Worm (Caenorhabditis elegans) whole organism, early embryonic: ENCODE measurements around the gene nuo-1.
A peak's percentile ranks its signal among the peaks of the same experiment; 100 is the strongest.

Experiments
- B0310.2 ChIP-seq: sonication (generic microtip); optimal IDR thresholded peaks from 2 replicates; lab custom pipeline; 2016; ENCODE audit warnings: mild to moderate bottlenecking, missing genetic modification characterization, missing compliant biosample characterization
- F13C5.2 ChIP-seq: sonication (generic microtip); optimal IDR thresholded peaks from 2 replicates; lab custom pipeline; 2017; ENCODE audit warnings: mild to moderate bottlenecking, missing genetic modification characterization, inconsistent platforms, missing compliant biosample characterization
- aly-1 ChIP-seq: sonication (generic microtip); optimal IDR thresholded peaks from 2 replicates; lab custom pipeline; 2016; ENCODE audit warnings: missing genetic modification characterization, missing compliant biosample characterization
- ama-1 ChIP-seq: fragments of 150-350 bp; optimal IDR thresholded peaks from 2 replicates; lab custom pipeline; 2014
- ceh-13 ChIP-seq: fragments of 200-800 bp; sonication (Bioruptor generic); optimal IDR thresholded peaks from 2 replicates; lab custom pipeline; 2018; ENCODE audit warnings: mild to moderate bottlenecking, missing genetic modification characterization, missing compliant biosample characterization
- ceh-36 ChIP-seq: sonication (generic microtip); optimal IDR thresholded peaks from 2 replicates; lab custom pipeline; 2016; ENCODE audit warnings: missing genetic modification characterization, inconsistent platforms, missing compliant biosample characterization
- ets-7 ChIP-seq: sonication (generic microtip); optimal IDR thresholded peaks from 2 replicates; lab custom pipeline; 2016; ENCODE audit warnings: missing genotype, missing genetic modification characterization, missing compliant biosample characterization
- flt-1 ChIP-seq: fragments of 200-800 bp; sonication (Bioruptor generic); IDR thresholded peaks from 2 replicates; pipeline ENCODE4 v1.3.6; 2022; ENCODE audit warnings: missing genetic modification characterization, missing compliant biosample characterization
- hmbx-1 ChIP-seq: sonication (generic microtip); optimal IDR thresholded peaks from 2 replicates; lab custom pipeline; 2016; ENCODE audit warnings: mild to moderate bottlenecking, missing genetic modification characterization, missing compliant biosample characterization
- hmg-4 ChIP-seq: fragments of 200-800 bp; sonication (Bioruptor generic); optimal IDR thresholded peaks from 2 replicates; lab custom pipeline; 2018; ENCODE audit warnings: mild to moderate bottlenecking, missing genetic modification characterization, missing compliant biosample characterization
- hnd-1 ChIP-seq: sonication (generic microtip); optimal IDR thresholded peaks from 2 replicates; lab custom pipeline; 2016; ENCODE audit warnings: missing genetic modification characterization, missing compliant biosample characterization
- pes-1 ChIP-seq: fragments of 200-800 bp; sonication (Bioruptor generic); IDR thresholded peaks from 2 replicates; pipeline ENCODE4 v1.3.6; 2022; ENCODE audit warnings: missing genetic modification reagents, missing genetic modification characterization, missing compliant biosample characterization
- scrt-1 ChIP-seq: fragments of 200-800 bp; sonication (Bioruptor generic); IDR thresholded peaks from 2 replicates; pipeline ENCODE4 v1.3.6; 2022; ENCODE audit warnings: missing genetic modification characterization, missing compliant biosample characterization
- sea-1 ChIP-seq: fragments of 200-800 bp; sonication (Bioruptor generic); conservative IDR thresholded peaks from 2 replicates; pipeline ENCODE4 v1.3.6; 2022; ENCODE audit warnings: missing genetic modification characterization, missing compliant biosample characterization
- tbx-11 ChIP-seq: fragments of 200-800 bp; sonication (Bioruptor generic); IDR thresholded peaks from 2 replicates; pipeline ENCODE4 v1.3.6; 2022; ENCODE audit warnings: missing genetic modification characterization, missing compliant biosample characterization
- tbx-37 ChIP-seq: fragments of 200-800 bp; sonication (Bioruptor generic); conservative IDR thresholded peaks from 2 replicates; pipeline ENCODE4 v1.3.6; 2022; ENCODE audit warnings: missing genetic modification reagents, missing genetic modification characterization, missing compliant biosample characterization
- tra-4 ChIP-seq: sonication (generic microtip); optimal IDR thresholded peaks from 2 replicates; lab custom pipeline; 2017; ENCODE audit warnings: missing genetic modification characterization, missing compliant biosample characterization

The nuo-1 gene

DNA sequence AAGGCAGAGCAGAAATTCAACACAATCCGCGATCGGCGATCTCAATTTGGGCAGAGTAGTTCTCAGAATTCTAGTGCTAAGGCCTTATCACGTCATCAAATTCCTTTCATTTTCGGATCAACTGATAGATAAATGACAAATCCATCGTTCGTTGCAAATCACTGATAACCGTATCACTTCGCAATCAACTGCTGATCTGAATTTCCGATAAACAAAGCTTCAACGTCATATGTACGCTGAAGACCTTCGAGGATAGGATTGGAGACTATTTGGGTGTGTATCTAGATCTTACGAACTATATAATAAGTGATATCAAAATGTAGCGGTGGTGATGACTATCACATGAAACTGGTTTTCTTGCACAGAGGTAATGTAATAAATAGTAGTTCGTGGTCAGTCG, 40.4 kb upstream of the nuo-1 start:
- TF ChIP-seq scrt-1 (GFP tag; lab: Robert Waterston, UW) (no peak), B0310.2 (tag; lab: Kevin White, UChicago) (no peak), tbx-37 (GFP tag; lab: Robert Waterston, UW) (no peak)

DNA sequence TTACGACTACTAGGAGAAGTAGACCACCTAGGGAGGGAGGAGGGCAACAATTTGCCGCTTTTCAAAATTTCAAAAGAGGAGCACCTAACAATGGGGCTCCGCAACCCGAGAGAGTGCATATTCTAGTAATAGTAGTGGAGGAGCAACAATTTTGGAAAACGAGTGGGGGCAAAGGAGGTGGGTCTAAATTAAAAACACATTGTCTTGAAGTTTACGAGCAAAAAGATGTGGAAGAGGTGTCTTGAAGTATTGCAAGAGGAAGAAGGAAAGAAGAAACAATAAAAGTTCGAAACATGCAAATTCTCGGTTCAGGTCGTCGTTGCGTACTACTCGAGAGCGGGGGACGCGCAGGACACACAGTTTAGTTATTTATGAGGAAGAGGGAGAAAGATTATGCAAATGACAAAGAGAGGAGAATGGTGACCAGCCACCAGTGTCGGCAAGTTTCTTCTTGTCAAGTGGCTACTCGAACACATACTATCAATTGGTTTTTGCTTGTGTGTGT, 33.4 kb upstream of the nuo-1 start:
- TF ChIP-seq ceh-13 (no peak), tbx-11 (GFP tag; lab: Robert Waterston, UW) (no peak), F13C5.2 (tag; lab: Kevin White, UChicago) (no peak), aly-1 (tag; lab: Kevin White, UChicago) (no peak), tra-4 (tag; lab: Kevin White, UChicago) (no peak), sea-1 (GFP tag; lab: Robert Waterston, UW) (no peak), flt-1 (GFP tag; lab: Robert Waterston, UW) (no peak), B0310.2 (tag; lab: Kevin White, UChicago) (no peak), hnd-1 (tag; lab: Kevin White, UChicago) (no peak), ama-1 (lab: Kevin White, UChicago) (no peak), tbx-37 (GFP tag; lab: Robert Waterston, UW) (no peak)

DNA sequence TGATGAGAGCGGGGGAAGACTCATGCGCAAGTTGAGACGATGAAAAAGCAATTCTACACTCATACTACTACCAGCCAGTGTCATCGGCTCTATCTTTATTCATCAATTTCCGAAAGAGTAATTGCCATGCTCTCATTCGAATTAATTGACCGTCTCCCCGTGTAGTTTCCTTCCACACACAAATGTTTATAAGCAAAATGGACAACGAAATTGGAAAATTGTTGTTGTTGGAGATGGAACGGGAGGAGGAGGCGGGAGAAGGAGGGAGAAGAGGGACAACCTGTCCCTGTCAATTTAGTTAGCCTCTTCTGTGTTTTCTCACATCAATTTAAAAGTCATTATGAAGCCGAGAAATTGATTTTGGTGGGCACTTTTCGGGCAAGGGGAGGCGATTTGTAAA, 25.1 kb upstream of the nuo-1 start:
- no peak for TF ChIP-seq ceh-36 (tag; lab: Kevin White, UChicago)
- no peak for TF ChIP-seq hmg-4 (GFP tag; lab: Kevin White, UChicago)
- TF ChIP-seq ets-7 (tag; lab: Kevin White, UChicago): no peak

- TF ChIP-seq ceh-36 (tag; lab: Kevin White, UChicago): no peak
- TF ChIP-seq ets-7 (tag; lab: Kevin White, UChicago): no peak
- TF ChIP-seq flt-1 (GFP tag; lab: Robert Waterston, UW): no peak
- no peak for TF ChIP-seq F13C5.2 (tag; lab: Kevin White, UChicago)
- no peak for TF ChIP-seq hnd-1 (tag; lab: Kevin White, UChicago)
- TF ChIP-seq B0310.2 (tag; lab: Kevin White, UChicago): no peak
- no peak for TF ChIP-seq aly-1 (tag; lab: Kevin White, UChicago)
- TF ChIP-seq hmg-4 (GFP tag; lab: Kevin White, UChicago): no peak
- TF ChIP-seq hmbx-1 (tag; lab: Kevin White, UChicago): no peak
- no peak for TF ChIP-seq tbx-37 (GFP tag; lab: Robert Waterston, UW)
- no peak for TF ChIP-seq scrt-1 (GFP tag; lab: Robert Waterston, UW)
- TF ChIP-seq sea-1 (GFP tag; lab: Robert Waterston, UW): no peak
- no peak for TF ChIP-seq ama-1 (lab: Kevin White, UChicago)
- no peak for TF ChIP-seq pes-1 (GFP tag; lab: Robert Waterston, UW)
- no peak for TF ChIP-seq tra-4 (tag; lab: Kevin White, UChicago)
- TF ChIP-seq ceh-13: no peak
- no peak for TF ChIP-seq tbx-11 (GFP tag; lab: Robert Waterston, UW)
These were observed 21.1 kb upstream of the nuo-1 start for ce11 chrII:11076550-11076949.

DNA sequence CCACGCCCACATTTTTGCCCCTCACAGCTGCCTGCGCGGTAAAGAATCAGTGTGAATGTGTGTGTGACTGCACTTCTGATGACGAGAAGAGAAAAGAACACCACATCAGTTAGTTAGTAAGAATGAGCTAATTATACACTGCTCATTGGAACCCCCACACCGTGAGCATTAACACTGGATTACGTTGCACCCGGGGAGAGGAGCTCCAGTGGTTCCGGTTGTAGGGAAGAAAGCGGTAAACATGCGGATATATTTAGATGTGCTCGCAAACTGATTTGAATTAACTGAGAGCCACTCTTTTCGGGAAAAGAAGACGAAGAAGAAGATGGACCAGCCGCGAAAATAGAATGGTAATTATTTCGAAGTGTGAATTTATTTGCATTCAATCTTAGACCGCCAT, 10.9 kb upstream of the nuo-1 start:
- TF ChIP-seq B0310.2 (tag; lab: Kevin White, UChicago): no peak
- TF ChIP-seq ceh-13: no peak
- no peak for TF ChIP-seq flt-1 (GFP tag; lab: Robert Waterston, UW)
- TF ChIP-seq aly-1 (tag; lab: Kevin White, UChicago): no peak
- TF ChIP-seq tra-4 (tag; lab: Kevin White, UChicago): no peak
- TF ChIP-seq ets-7 (tag; lab: Kevin White, UChicago): no peak
- no peak for TF ChIP-seq F13C5.2 (tag; lab: Kevin White, UChicago)
- no peak for TF ChIP-seq pes-1 (GFP tag; lab: Robert Waterston, UW)
- TF ChIP-seq hmbx-1 (tag; lab: Kevin White, UChicago): no peak
- no peak for TF ChIP-seq ama-1 (lab: Kevin White, UChicago)
- no peak for TF ChIP-seq ceh-36 (tag; lab: Kevin White, UChicago)
- TF ChIP-seq hmg-4 (GFP tag; lab: Kevin White, UChicago): no peak
- TF ChIP-seq scrt-1 (GFP tag; lab: Robert Waterston, UW): no peak
- no peak for TF ChIP-seq hnd-1 (tag; lab: Kevin White, UChicago)
- no peak for TF ChIP-seq tbx-11 (GFP tag; lab: Robert Waterston, UW)

ce11 chrII:11088137-11088536, 9.5 kb upstream of the nuo-1 start:
- no peak for TF ChIP-seq B0310.2 (tag; lab: Kevin White, UChicago)
- 0 out of 2 replicates have a peak, but pooled peaks have one; percentile 18 for TF ChIP-seq scrt-1 (GFP tag; lab: Robert Waterston, UW)
- no peak for TF ChIP-seq ceh-36 (tag; lab: Kevin White, UChicago)
- TF ChIP-seq tbx-37 (GFP tag; lab: Robert Waterston, UW): no peak
- TF ChIP-seq hmbx-1 (tag; lab: Kevin White, UChicago): no peak

ce11 chrII:11089356-11089755, 8.3 kb upstream of the nuo-1 start, which contains the start of gene unc-53:
TSS of gene unc-53 (minus strand) at chrII:11089456.
- TF ChIP-seq B0310.2 (tag; lab: Kevin White, UChicago) (no peak), flt-1 (GFP tag; lab: Robert Waterston, UW) (no peak), ama-1 (lab: Kevin White, UChicago) (no peak), ceh-13 (no peak), sea-1 (GFP tag; lab: Robert Waterston, UW) (no peak), aly-1 (tag; lab: Kevin White, UChicago) (no peak), hmg-4 (GFP tag; lab: Kevin White, UChicago) (no peak), ets-7 (tag; lab: Kevin White, UChicago) (no peak), F13C5.2 (tag; lab: Kevin White, UChicago) (no peak), pes-1 (GFP tag; lab: Robert Waterston, UW) (no peak)
